Worm (Caenorhabditis elegans) whole organism, L3 larva: ENCODE results near the gene nrfl-1.

Experiments used
- elt-1 ChIP-seq: fragments of 150-350 bp; optimal IDR thresholded peaks from 2 replicates; lab custom pipeline; 2014; ENCODE audit warnings: missing biosample characterization, missing genetic modification characterization
- eor-1 ChIP-seq, 2 experiments: fragments of 150-350 bp; optimal IDR thresholded peaks; 2 replicates each; lab custom pipeline; 2014 to 2018; ENCODE audit warnings: missing biosample characterization in 2 of 2, missing genetic modification characterization in 2 of 2
- lin-39 ChIP-seq: fragments of 150-350 bp; optimal IDR thresholded peaks from 2 replicates; lab custom pipeline; 2018; ENCODE audit warnings: missing biosample characterization, missing genetic modification reagents, missing genetic modification characterization
- mdl-1 ChIP-seq: fragments of 150-350 bp; optimal IDR thresholded peaks from 2 replicates; lab custom pipeline; 2014; ENCODE audit warnings: missing biosample characterization, missing genetic modification characterization
- nhr-25 ChIP-seq: sonication (generic microtip); optimal IDR thresholded peaks from 2 replicates; lab custom pipeline; 2017; ENCODE audit warnings: missing biosample characterization, missing genetic modification characterization
- skn-1 ChIP-seq: fragments of 150-350 bp; optimal IDR thresholded peaks from 2 replicates; lab custom pipeline; 2014; ENCODE audit warnings: missing biosample characterization, missing genetic modification characterization

- no peak for TF ChIP-seq mdl-1 (tag; lab: Kevin White, UChicago)
- TF ChIP-seq elt-1 (tag; lab: Kevin White, UChicago): no peak
- TF ChIP-seq nhr-25 (tag; lab: Kevin White, UChicago): no peak
- no peak for TF ChIP-seq eor-1 (tag; optimal IDR thresholded peaks at IDR 0.05; lab: Kevin White, UChicago)
- TF ChIP-seq skn-1 (tag; lab: Kevin White, UChicago): no peak
- TF ChIP-seq lin-39 (tag; lab: Kevin White, UChicago): no peak
Measured at ce11 chrIV:9093932-9094331, 25.0 kb upstream of the nrfl-1 start, which contains the start of gene lpl-1.
